Fruit fly (Drosophila melanogaster) whole organism, pupa: ENCODE measurements around the gene CG7530.

Experiments
- CG14655 ChIP-seq: fragments of 200-800 bp; sonication (Bioruptor generic); optimal IDR thresholded peaks from 3 replicates; lab custom pipeline; 2017; ENCODE audit warnings: mild to moderate bottlenecking, missing biosample characterization, missing genetic modification reagents, missing genetic modification characterization
- CG15710 ChIP-seq: fragments of 200-800 bp; sonication (Bioruptor generic); optimal IDR thresholded peaks from 2 replicates; lab custom pipeline; 2018; ENCODE audit warnings: missing biosample characterization, mild to moderate bottlenecking, missing genetic modification characterization, moderate library complexity
- CG17806 ChIP-seq: fragments of 200-800 bp; sonication (Bioruptor generic); optimal IDR thresholded peaks from 2 replicates; lab custom pipeline; 2018; ENCODE audit warnings: missing biosample characterization, mild to moderate bottlenecking, missing genetic modification characterization, moderate library complexity
- CG4496 ChIP-seq: fragments of 200-800 bp; sonication (Bioruptor generic); IDR thresholded peaks from 3 replicates; pipeline ENCODE4 v1.3.6; 2022; ENCODE audit warnings: missing biosample characterization, missing genetic modification characterization
- CG8301 ChIP-seq: fragments of 200-800 bp; sonication (Bioruptor generic); optimal IDR thresholded peaks from 2 replicates; lab custom pipeline; 2018; ENCODE audit warnings: missing biosample characterization, mild to moderate bottlenecking, missing genetic modification characterization
- D1 ChIP-seq: fragments of 200-800 bp; sonication (Bioruptor generic); optimal IDR thresholded peaks from 2 replicates; lab custom pipeline; 2018; ENCODE audit warnings: missing biosample characterization, mild to moderate bottlenecking, missing genetic modification characterization, moderate library complexity
- fd96Ca ChIP-seq: fragments of 200-800 bp; sonication (Bioruptor generic); IDR thresholded peaks from 3 replicates; pipeline ENCODE4 v1.3.6; 2022; ENCODE audit warnings: missing biosample characterization, missing genetic modification characterization
- gl ChIP-seq: fragments of 200-800 bp; sonication (Bioruptor generic); optimal IDR thresholded peaks from 2 replicates; lab custom pipeline; 2018; ENCODE audit warnings: missing biosample characterization, mild to moderate bottlenecking, missing genetic modification characterization

dm6 chr3R:14703302-14704192, 27.8 kb downstream of the CG7530 start:
- no peak for TF ChIP-seq CG15710 (tag; lab: Kevin White, UChicago)
- TF ChIP-seq CG14655 (GFP tag; lab: Kevin White, UChicago): no peak
- TF ChIP-seq D1: no peak
- no peak for TF ChIP-seq fd96Ca (GFP tag; lab: Robert Waterston, UW)
- no peak for TF ChIP-seq CG4496 (GFP tag; lab: Robert Waterston, UW)
- TF ChIP-seq CG17806 (tag; lab: Kevin White, UChicago): no peak
- no peak for TF ChIP-seq gl (tag; lab: Kevin White, UChicago)
- TF ChIP-seq CG8301 (tag; lab: Kevin White, UChicago): no peak
